Worm (Caenorhabditis elegans) whole organism, L3 larva: ENCODE measurements around the gene nsph-4.2.
"Not testable (repeated sequence)": the region's sequence is repeated elsewhere in the genome, so short reads cannot be mapped to it uniquely, and the experiment has no call there.

Experiments used
- lin-39 ChIP-seq: fragments of 150-350 bp; optimal IDR thresholded peaks from 2 replicates; lab custom pipeline; 2018; ENCODE audit warnings: missing biosample characterization, missing genetic modification reagents, missing genetic modification characterization
- nhr-11 ChIP-seq: fragments of 150-350 bp; optimal IDR thresholded peaks from 2 replicates; lab custom pipeline; 2014; ENCODE audit warnings: missing biosample characterization, missing genetic modification characterization
- nhr-12 ChIP-seq: fragments of 150-350 bp; optimal IDR thresholded peaks from 2 replicates; lab custom pipeline; 2014; ENCODE audit warnings: missing biosample characterization, missing genetic modification characterization
- nhr-25 ChIP-seq: sonication (generic microtip); optimal IDR thresholded peaks from 2 replicates; lab custom pipeline; 2017; ENCODE audit warnings: missing biosample characterization, missing genetic modification characterization
- pqm-1 ChIP-seq: fragments of 150-350 bp; optimal IDR thresholded peaks from 2 replicates; lab custom pipeline; 2017; ENCODE audit warnings: missing biosample characterization, missing genetic modification characterization, inconsistent platforms

DNA sequence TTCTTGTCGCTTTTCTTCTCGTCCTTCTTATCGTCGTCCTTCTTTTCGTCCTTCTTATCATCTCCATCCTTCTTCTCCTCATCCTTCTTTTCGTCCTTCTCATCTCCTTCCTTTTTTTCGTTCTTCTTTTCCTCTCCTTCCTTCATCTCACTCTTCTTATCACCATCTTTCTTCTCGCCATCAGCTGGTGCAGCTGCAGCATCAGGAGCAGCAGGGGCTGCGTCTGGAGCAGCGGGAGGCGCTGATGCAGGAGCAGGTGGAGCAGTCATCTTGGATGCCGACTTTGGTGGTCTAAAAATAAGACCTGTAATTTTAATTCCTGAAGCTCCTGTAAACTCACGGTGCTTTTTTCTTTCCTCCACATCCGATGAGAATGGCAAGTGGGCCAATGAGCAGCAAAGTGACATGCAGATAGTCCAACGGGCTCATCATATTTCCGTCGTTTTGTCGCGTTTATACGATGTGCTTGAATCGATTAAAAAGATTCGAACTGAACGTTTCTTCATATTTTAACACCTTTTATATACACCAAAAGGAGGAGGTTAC lies 6.8 kb downstream of the nsph-4.2 start, which contains the start of gene cylc-1:
- TF ChIP-seq nhr-11 (tag; lab: Kevin White, UChicago); nhr-25 (tag; lab: Kevin White, UChicago); nhr-12 (tag; lab: Kevin White, UChicago); lin-39; pqm-1 (tag; lab: Kevin White, UChicago): not testable (repeated sequence)
